Fruit fly (Drosophila melanogaster): ENCODE results near the gene CG17361.

The CG17361 gene

DNA sequence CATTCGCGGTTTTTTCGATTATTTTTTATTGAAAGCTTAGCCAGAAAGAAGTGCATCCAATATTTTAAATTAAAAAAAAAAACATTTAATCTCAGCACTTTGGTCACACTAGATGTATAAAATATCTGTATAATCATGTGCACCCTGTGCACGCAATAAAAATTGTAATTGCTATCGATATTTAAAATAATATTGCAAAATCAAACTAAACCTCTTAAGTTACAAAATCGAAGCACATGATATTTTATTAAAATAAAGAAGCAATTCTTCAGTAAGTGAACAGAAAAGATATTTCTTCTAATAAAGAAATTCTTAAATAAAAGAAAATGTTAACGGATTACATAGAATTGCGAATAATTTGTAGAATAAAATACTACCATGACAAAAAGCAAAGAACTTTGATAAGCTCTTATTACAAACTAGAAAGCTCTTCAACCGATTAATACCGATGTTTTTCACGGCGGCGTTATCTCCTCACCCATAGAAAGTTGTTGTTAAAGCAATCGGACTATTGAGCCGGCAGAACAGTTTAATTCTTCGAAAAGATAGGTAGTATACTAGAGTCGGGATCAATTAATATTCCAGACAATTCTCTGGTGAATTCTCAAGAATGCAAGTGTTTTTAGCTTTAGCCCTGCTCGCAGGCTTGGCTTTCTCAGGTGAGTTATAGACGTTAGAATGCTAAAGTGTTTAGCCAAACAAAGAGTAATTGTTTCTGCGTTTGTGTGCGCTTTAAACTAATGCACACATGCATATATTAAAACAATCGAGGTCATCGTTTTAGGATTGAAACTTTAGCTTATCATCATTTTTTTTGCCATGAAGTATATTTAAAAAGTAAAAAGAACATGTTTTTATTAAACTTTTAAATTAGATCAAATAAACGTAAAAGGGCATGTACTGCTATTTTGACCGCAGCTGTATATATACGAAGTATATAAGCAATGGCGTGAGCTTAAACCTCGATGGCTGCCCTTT is 3.0 kb upstream of the CG17361 start, which contains the start of gene CtsK1 (continued):
- TF ChIP-seq CG3281 (GFP tag; optimal IDR thresholded peaks at IDR 0.05) = no peak
- TF ChIP-seq chn (GFP tag; optimal IDR thresholded peaks at IDR 0.05) = no peak
- no peak for TF ChIP-seq CG14965 (GFP tag; optimal IDR thresholded peaks at IDR 0.05; ENCODE audit: borderline replicate concordance)
- no peak for TF ChIP-seq Dip2 (GFP tag; IDR thresholded peaks at IDR 0.05)
- peak; percentile 24 for TF ChIP-seq Sox100B (GFP tag; optimal IDR thresholded peaks at IDR 0.05)
- TF ChIP-seq CG13424 (tag; optimal IDR thresholded peaks at IDR 0.05) = peak; percentile 30
- TF ChIP-seq CG30431 (GFP tag; optimal IDR thresholded peaks at IDR 0.05) = no peak
- TF ChIP-seq Abd-B (GFP tag; optimal IDR thresholded peaks at IDR 0.05) = peak; percentile 48
- TF ChIP-seq eve (GFP tag; optimal IDR thresholded peaks at IDR 0.05) = no peak
- TF ChIP-seq en (GFP tag; optimal IDR thresholded peaks at IDR 0.05) = no peak
- no peak for TF ChIP-seq D19B (GFP tag; optimal IDR thresholded peaks at IDR 0.05)
- peak; percentile 39 for TF ChIP-seq Lhr (GFP tag; optimal IDR thresholded peaks at IDR 0.05)
- TF ChIP-seq Ets97D (GFP tag; optimal IDR thresholded peaks at IDR 0.05) = peak; percentile 9
- TF ChIP-seq gem (tag; optimal IDR thresholded peaks at IDR 0.05) = peak; percentile 47
- TF ChIP-seq Sox102F (GFP tag; optimal IDR thresholded peaks at IDR 0.05) = no peak
- no peak for TF ChIP-seq bowl (GFP tag; IDR thresholded peaks at IDR 0.05)
- no peak for TF ChIP-seq trem (tag; optimal IDR thresholded peaks at IDR 0.05)
- no peak for TF ChIP-seq Trl (optimal IDR thresholded peaks at IDR 0.05)
- no peak for TF ChIP-seq Trl (GFP tag; optimal IDR thresholded peaks at IDR 0.05)
- TF ChIP-seq CG6854 (GFP tag; optimal IDR thresholded peaks at IDR 0.05) = no peak
- no peak for TF ChIP-seq Mrtf (GFP tag; IDR thresholded peaks at IDR 0.05)
- TF ChIP-seq Optix (GFP tag; IDR thresholded peaks at IDR 0.05) = no peak

DNA sequence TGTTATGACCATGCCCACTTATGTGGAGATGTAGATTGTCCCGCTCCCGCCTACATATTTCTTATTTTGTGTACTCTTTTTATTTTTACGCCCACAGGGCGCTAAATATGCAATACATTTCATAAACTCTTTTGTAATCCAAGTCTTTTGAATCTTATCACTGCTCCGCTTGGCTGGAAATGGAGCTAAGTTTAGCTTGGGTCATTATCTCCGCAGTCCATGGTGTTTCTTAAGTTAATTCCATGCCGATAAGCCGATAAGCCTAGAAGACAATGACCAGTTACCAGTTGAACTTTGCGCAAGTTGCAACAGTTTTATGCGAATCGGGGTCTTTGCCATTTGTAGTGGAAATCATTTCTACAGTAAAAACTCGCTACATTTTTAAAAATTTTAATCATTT is 554 bp upstream of the CG17361 start:
- TF ChIP-seq nom (GFP tag; optimal IDR thresholded peaks at IDR 0.05) (peak; percentile 29), fru (optimal IDR thresholded peaks at IDR 0.05) (no peak), CG16779 (GFP tag; IDR thresholded peaks at IDR 0.05) (no peak), row (GFP tag; IDR thresholded peaks at IDR 0.05) (no peak)

DNA sequence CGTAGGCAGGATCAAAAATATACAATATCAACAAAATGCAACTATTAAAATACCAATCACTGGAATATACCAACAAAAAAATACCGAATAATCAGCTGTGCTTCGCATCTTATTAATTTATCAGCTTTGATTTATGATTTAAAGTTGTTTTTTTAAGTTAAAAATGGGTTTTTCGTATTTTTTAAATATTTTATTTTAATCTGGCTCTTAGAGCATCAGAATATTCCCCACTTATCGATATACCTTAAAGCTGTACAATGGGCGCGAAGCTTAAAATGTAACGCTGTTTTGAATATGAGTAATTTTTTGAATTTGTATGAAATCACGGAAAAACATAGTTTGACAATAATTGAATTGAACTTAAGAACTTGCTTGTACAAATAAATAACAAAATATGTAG is 2.2 kb downstream of the CG17361 start, which contains the start of gene CG17359:
Gene CG17359 (minus strand): TSS at position 48 of the 400 bp plus-strand sequence.
- TF ChIP-seq gfzf (GFP tag; optimal IDR thresholded peaks at IDR 0.05) (peak; percentile 18), stwl (tag; optimal IDR thresholded peaks at IDR 0.05) (peak; percentile 14), CG1792 (GFP tag; optimal IDR thresholded peaks at IDR 0.05) (no peak), Dek (tag; optimal IDR thresholded peaks at IDR 0.05) (no peak), al (GFP tag; IDR thresholded peaks at IDR 0.05) (no peak), CG2116 (GFP tag; optimal IDR thresholded peaks at IDR 0.05) (peak; percentile 78), D (optimal IDR thresholded peaks at IDR 0.05) (no peak), D (GFP tag; optimal IDR thresholded peaks at IDR 0.05) (no peak), tap (tag; optimal IDR thresholded peaks at IDR 0.05) (no peak), twi (tag; optimal IDR thresholded peaks at IDR 0.05) (no peak), CG11560 (tag; IDR thresholded peaks at IDR 0.05) (no peak), Gsc (GFP tag; IDR thresholded peaks at IDR 0.05) (no peak), Dp (GFP tag; optimal IDR thresholded peaks at IDR 0.05) (peak; percentile 39), pan (optimal IDR thresholded peaks at IDR 0.05) (no peak), pan (GFP tag; optimal IDR thresholded peaks at IDR 0.05 in 1 of 2, IDR thresholded peaks at IDR 0.05 in 1 of 2) (no peak), luna (GFP tag; optimal IDR thresholded peaks at IDR 0.05) (no peak), crp (GFP tag; optimal IDR thresholded peaks at IDR 0.05) (peak in 1 of 2 experiments; percentile 73), CG12391 (tag; optimal IDR thresholded peaks at IDR 0.05) (no peak), CG12659 (GFP tag; optimal IDR thresholded peaks at IDR 0.05) (no peak), E2f2 (GFP tag; IDR thresholded peaks at IDR 0.05) (peak; percentile 63; the same call in 1 of the 2 replicates), pfk (GFP tag; optimal IDR thresholded peaks at IDR 0.05) (no peak), BEAF-32 (GFP tag; optimal IDR thresholded peaks at IDR 0.05) (peak; percentile 5), vvl (GFP tag; IDR thresholded peaks at IDR 0.05) (no peak)
